Worm (Caenorhabditis elegans): ENCODE measurements around the gene fbxb-43.

ce11 chrII:1500286-1500840 lies 35.7 kb upstream of the fbxb-43 start, which contains the start of gene emc-1:
- TF ChIP-seq ceh-36 (tag; optimal IDR thresholded peaks at IDR 0.05) (no peak), aly-1 (tag; optimal IDR thresholded peaks at IDR 0.05) (no peak), hmg-4 (GFP tag; optimal IDR thresholded peaks at IDR 0.05) (no peak), flt-1 (GFP tag; IDR thresholded peaks at IDR 0.05) (no peak), F13C5.2 (tag; optimal IDR thresholded peaks at IDR 0.05) (no peak), scrt-1 (GFP tag; IDR thresholded peaks at IDR 0.05) (no peak)
